Worm (Caenorhabditis elegans) whole organism, late embryonic: Measurements from ENCODE around the gene btb-7.

ENCODE experiments used
- C08G9.2 ChIP-seq: sonication (generic microtip); optimal IDR thresholded peaks from 2 replicates; lab custom pipeline; 2016; ENCODE audit warnings: mild to moderate bottlenecking, missing genetic modification characterization, moderate library complexity, missing compliant biosample characterization
- K02D7.2 ChIP-seq: sonication (generic microtip); optimal IDR thresholded peaks from 2 replicates; lab custom pipeline; 2017; ENCODE audit warnings: mild to moderate bottlenecking, missing genetic modification characterization, missing compliant biosample characterization
- K09A11.1 ChIP-seq: sonication (generic microtip); optimal IDR thresholded peaks from 2 replicates; lab custom pipeline; 2017; ENCODE audit warnings: antibody characterized with exemption, mild to moderate bottlenecking, missing genetic modification characterization, missing compliant biosample characterization; ENCODE audit not compliant: insufficient read depth
- T23F11.4 ChIP-seq: fragments of 200-800 bp; sonication (Bioruptor generic); optimal IDR thresholded peaks from 2 replicates; lab custom pipeline; 2018; ENCODE audit warnings: mild to moderate bottlenecking, missing genetic modification characterization, missing compliant biosample characterization
- Y22D7AL.16 ChIP-seq: sonication (generic microtip); optimal IDR thresholded peaks from 2 replicates; lab custom pipeline; 2016; ENCODE audit warnings: missing genetic modification characterization, missing compliant biosample characterization
- ahr-1 ChIP-seq: sonication (generic microtip); optimal IDR thresholded peaks from 2 replicates; lab custom pipeline; 2016; ENCODE audit warnings: missing genetic modification characterization, missing compliant biosample characterization
- ama-1 ChIP-seq: fragments of 150-350 bp; optimal IDR thresholded peaks from 2 replicates; lab custom pipeline; 2014
- ceh-14 ChIP-seq: sonication (generic microtip); optimal IDR thresholded peaks from 2 replicates; lab custom pipeline; 2016; ENCODE audit warnings: missing genotype, missing genetic modification characterization, missing compliant biosample characterization
- ceh-18 ChIP-seq: sonication (generic microtip); optimal IDR thresholded peaks from 2 replicates; lab custom pipeline; 2016; ENCODE audit warnings: missing genetic modification characterization, missing compliant biosample characterization
- ceh-2 ChIP-seq: sonication (generic microtip); optimal IDR thresholded peaks from 2 replicates; lab custom pipeline; 2016; ENCODE audit warnings: missing genotype, missing genetic modification characterization, missing compliant biosample characterization
- ceh-24 ChIP-seq: sonication (generic microtip); optimal IDR thresholded peaks from 2 replicates; lab custom pipeline; 2016; ENCODE audit warnings: mild to moderate bottlenecking, missing genetic modification characterization, missing compliant biosample characterization
- ceh-30 ChIP-seq: fragments of 150-350 bp; optimal IDR thresholded peaks from 2 replicates; lab custom pipeline; 2014; ENCODE audit warnings: missing biosample characterization, missing genetic modification characterization
- ceh-34 ChIP-seq: sonication (generic microtip); optimal IDR thresholded peaks from 2 replicates; lab custom pipeline; 2016; ENCODE audit warnings: mild to moderate bottlenecking, missing genetic modification characterization, missing compliant biosample characterization
- ceh-45 ChIP-seq: fragments of 200-800 bp; sonication (Bioruptor generic); IDR thresholded peaks from 2 replicates; pipeline ENCODE4 v1.3.6; 2022; ENCODE audit warnings: missing genetic modification reagents, missing genetic modification characterization, missing compliant biosample characterization
- ceh-6 ChIP-seq: fragments of 200-800 bp; sonication (Bioruptor generic); optimal IDR thresholded peaks from 2 replicates; lab custom pipeline; 2018; ENCODE audit warnings: mild to moderate bottlenecking, missing genetic modification characterization, missing compliant biosample characterization
- dmd-4 ChIP-seq: sonication (generic microtip); optimal IDR thresholded peaks from 2 replicates; lab custom pipeline; 2016; ENCODE audit warnings: borderline replicate concordance, missing genetic modification characterization, missing compliant biosample characterization
- dve-1 ChIP-seq: sonication (generic microtip); optimal IDR thresholded peaks from 2 replicates; lab custom pipeline; 2017; ENCODE audit warnings: antibody characterized with exemption, mild to moderate bottlenecking, missing genetic modification characterization, missing compliant biosample characterization
- ets-4 ChIP-seq: sonication (generic microtip); optimal IDR thresholded peaks from 2 replicates; lab custom pipeline; 2016; ENCODE audit warnings: missing genetic modification characterization, missing compliant biosample characterization
- fax-1 ChIP-seq: sonication (generic microtip); optimal IDR thresholded peaks from 2 replicates; lab custom pipeline; 2016; ENCODE audit warnings: missing genotype, missing genetic modification characterization, missing compliant biosample characterization
- fkh-10 ChIP-seq: fragments of 150-350 bp; optimal IDR thresholded peaks from 2 replicates; lab custom pipeline; 2014; ENCODE audit warnings: missing biosample characterization, missing genetic modification reagents, missing genetic modification characterization
- gmeb-2 ChIP-seq: sonication (generic microtip); optimal IDR thresholded peaks from 2 replicates; lab custom pipeline; 2016; ENCODE audit warnings: missing genetic modification characterization, inconsistent platforms, missing compliant biosample characterization
- hlh-15 ChIP-seq: sonication (generic microtip); optimal IDR thresholded peaks from 2 replicates; lab custom pipeline; 2016; ENCODE audit warnings: missing genetic modification characterization, missing compliant biosample characterization
- hlh-30 ChIP-seq: sonication (generic microtip); optimal IDR thresholded peaks from 2 replicates; lab custom pipeline; 2017; ENCODE audit warnings: antibody characterized with exemption, missing genetic modification characterization, missing compliant biosample characterization; ENCODE audit not compliant: insufficient read depth
- hlh-6 ChIP-seq: sonication (generic microtip); optimal IDR thresholded peaks from 2 replicates; lab custom pipeline; 2016; ENCODE audit warnings: missing genotype, missing genetic modification characterization, missing compliant biosample characterization
- hlh-8 ChIP-seq: sonication (generic microtip); optimal IDR thresholded peaks from 2 replicates; lab custom pipeline; 2016; ENCODE audit warnings: missing genotype, missing genetic modification characterization, missing compliant biosample characterization
- lim-6 ChIP-seq: sonication (generic microtip); optimal IDR thresholded peaks from 2 replicates; lab custom pipeline; 2016; ENCODE audit warnings: missing genetic modification characterization, missing compliant biosample characterization
- lin-11 ChIP-seq: fragments of 200-800 bp; sonication (Bioruptor generic); optimal IDR thresholded peaks from 2 replicates; lab custom pipeline; 2018; ENCODE audit warnings: mild to moderate bottlenecking, missing genetic modification characterization, missing compliant biosample characterization
- madf-2 ChIP-seq: sonication (generic microtip); optimal IDR thresholded peaks from 2 replicates; lab custom pipeline; 2017; ENCODE audit warnings: missing genetic modification characterization, missing compliant biosample characterization
- mec-3 ChIP-seq: sonication (generic microtip); optimal IDR thresholded peaks from 2 replicates; lab custom pipeline; 2016; ENCODE audit warnings: borderline replicate concordance, missing genetic modification characterization, missing compliant biosample characterization
- nfya-1 ChIP-seq: sonication (generic microtip); optimal IDR thresholded peaks from 2 replicates; lab custom pipeline; 2017; ENCODE audit warnings: missing genetic modification characterization, mild to moderate bottlenecking, missing compliant biosample characterization, antibody characterized with exemption, moderate library complexity
- nhr-11 ChIP-seq: fragments of 150-350 bp; optimal IDR thresholded peaks from 2 replicates; lab custom pipeline; 2014; ENCODE audit warnings: missing biosample characterization, missing genetic modification characterization
- npax-4 ChIP-seq: sonication (generic microtip); optimal IDR thresholded peaks from 2 replicates; lab custom pipeline; 2016; ENCODE audit warnings: missing genetic modification characterization, missing compliant biosample characterization
- odd-2 ChIP-seq: sonication (generic microtip); optimal IDR thresholded peaks from 2 replicates; lab custom pipeline; 2017; ENCODE audit warnings: antibody characterized with exemption, mild to moderate bottlenecking, missing genetic modification characterization, missing compliant biosample characterization
- pat-9 ChIP-seq: fragments of 200-800 bp; sonication (Bioruptor generic); optimal IDR thresholded peaks from 2 replicates; lab custom pipeline; 2018; ENCODE audit warnings: mild to moderate bottlenecking, missing genetic modification characterization, moderate library complexity, missing compliant biosample characterization
- pax-1 ChIP-seq: fragments of 150-350 bp; optimal IDR thresholded peaks from 2 replicates; lab custom pipeline; 2014; ENCODE audit warnings: missing biosample characterization, missing genetic modification characterization
- pqm-1 ChIP-seq: sonication (generic microtip); optimal IDR thresholded peaks from 2 replicates; lab custom pipeline; 2016; ENCODE audit warnings: missing genetic modification characterization, missing compliant biosample characterization
- pros-1 ChIP-seq: fragments of 150-350 bp; optimal IDR thresholded peaks from 2 replicates; lab custom pipeline; 2014; ENCODE audit warnings: missing biosample characterization, missing genetic modification reagents, missing genetic modification characterization
- sdc-2 ChIP-seq: sonication (generic microtip); optimal IDR thresholded peaks from 2 replicates; lab custom pipeline; 2016; ENCODE audit warnings: missing genotype, missing genetic modification characterization, missing compliant biosample characterization
- tbx-2 ChIP-seq: sonication (generic microtip); optimal IDR thresholded peaks from 2 replicates; lab custom pipeline; 2016; ENCODE audit warnings: missing genetic modification characterization, missing compliant biosample characterization
- ttx-3 ChIP-seq: sonication (generic microtip); optimal IDR thresholded peaks from 2 replicates; lab custom pipeline; 2016; ENCODE audit warnings: missing genetic modification reagents, missing genetic modification characterization, missing compliant biosample characterization
- unc-86 ChIP-seq: sonication (generic microtip); optimal IDR thresholded peaks from 2 replicates; lab custom pipeline; 2016; ENCODE audit warnings: missing genetic modification characterization, missing compliant biosample characterization
- zip-5 ChIP-seq: sonication (generic microtip); optimal IDR thresholded peaks from 2 replicates; lab custom pipeline; 2016; ENCODE audit warnings: missing genetic modification characterization, missing compliant biosample characterization

Gene btb-7

DNA sequence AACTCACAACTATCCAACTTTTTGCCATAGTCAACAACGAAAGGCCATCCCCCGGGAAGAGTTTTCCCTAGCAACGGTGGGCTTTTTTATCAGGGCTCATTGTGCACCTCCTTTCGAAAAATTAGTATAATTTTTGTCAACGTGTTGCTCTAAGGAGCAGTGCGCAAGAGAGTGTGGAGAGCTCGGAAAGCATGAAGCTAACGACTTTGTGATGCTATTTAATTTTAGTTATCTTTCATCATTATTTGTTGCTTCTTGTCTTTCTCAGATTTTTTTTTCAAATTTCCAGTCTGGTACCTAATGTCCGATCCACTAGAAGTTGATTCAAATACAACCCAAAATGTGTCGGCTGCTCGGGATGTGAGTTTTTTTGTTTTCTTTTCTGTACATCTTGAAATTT is 17.1 kb downstream of the btb-7 start, which contains the start of gene ceh-81:
TSS of gene ceh-81 (plus strand) at position 301 of the 400 bp plus-strand sequence.
- TF ChIP-seq mec-3 (tag; lab: Kevin White, UChicago) = no peak
- TF ChIP-seq T23F11.4 (GFP tag; lab: Kevin White, UChicago) = no peak
- no peak for TF ChIP-seq pqm-1 (tag; lab: Kevin White, UChicago)
- no peak for TF ChIP-seq zip-5 (tag; lab: Kevin White, UChicago)
- no peak for TF ChIP-seq nhr-11 (tag; lab: Kevin White, UChicago)
- no peak for TF ChIP-seq pros-1
- no peak for TF ChIP-seq hlh-30
- no peak for TF ChIP-seq ceh-18 (tag; lab: Kevin White, UChicago)
- no peak for TF ChIP-seq fax-1 (tag; lab: Kevin White, UChicago)
- TF ChIP-seq K09A11.1 (tag; lab: Kevin White, UChicago) = no peak
- TF ChIP-seq ceh-6 = no peak
- TF ChIP-seq ceh-45 (GFP tag; lab: Robert Waterston, UW) = no peak
- TF ChIP-seq ets-4 (tag; lab: Kevin White, UChicago) = no peak
- no peak for TF ChIP-seq gmeb-2 (tag; lab: Kevin White, UChicago)
- no peak for TF ChIP-seq K02D7.2 (tag; lab: Kevin White, UChicago)

- TF ChIP-seq lin-11 = no peak
Observed at ce11 chrII:1731932-1732331, 18.9 kb downstream of the btb-7 start, which contains the start of gene ceh-82. TSS of gene ceh-82 (plus strand) at chrII:1732232.

ce11 chrII:1735145-1735544 is 22.1 kb downstream of the btb-7 start:
- TF ChIP-seq hlh-6 (tag; lab: Kevin White, UChicago) = no peak
- no peak for TF ChIP-seq ceh-18 (tag; lab: Kevin White, UChicago)
- no peak for TF ChIP-seq hlh-30
- TF ChIP-seq zip-5 (tag; lab: Kevin White, UChicago) = no peak
- no peak for TF ChIP-seq fkh-10 (GFP tag; lab: Kevin White, UChicago)
- TF ChIP-seq tbx-2 (tag; lab: Kevin White, UChicago) = no peak
- no peak for TF ChIP-seq npax-4 (tag; lab: Kevin White, UChicago)
- TF ChIP-seq hlh-15 = no peak
- TF ChIP-seq pat-9 (tag; lab: Kevin White, UChicago) = no peak
- no peak for TF ChIP-seq sdc-2 (tag; lab: Kevin White, UChicago)
- no peak for TF ChIP-seq nhr-11 (tag; lab: Kevin White, UChicago)
- no peak for TF ChIP-seq odd-2
- no peak for TF ChIP-seq ttx-3
- no peak for TF ChIP-seq ceh-30 (tag; lab: Kevin White, UChicago)
- no peak for TF ChIP-seq Y22D7AL.16 (tag; lab: Kevin White, UChicago)
- TF ChIP-seq ceh-14 (tag; lab: Kevin White, UChicago) = no peak

DNA sequence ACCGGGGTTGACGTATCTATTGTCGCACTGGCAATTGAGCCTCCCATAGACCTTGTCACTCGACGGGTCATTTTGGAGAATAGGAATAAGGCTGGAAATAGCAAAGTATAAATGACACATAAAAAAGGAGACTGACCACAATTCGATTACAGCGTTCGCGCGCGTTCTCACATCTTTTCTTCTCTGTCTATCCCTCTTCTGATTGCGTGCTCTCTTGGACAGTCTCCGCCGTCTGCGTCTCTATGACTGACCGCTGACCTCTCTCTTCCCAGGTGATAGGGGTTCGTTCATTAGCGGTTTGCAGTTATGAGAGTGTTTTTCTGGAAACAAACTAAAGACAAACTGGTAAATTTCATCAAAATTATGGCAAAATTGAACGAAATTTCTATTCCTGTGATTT is 23.3 kb downstream of the btb-7 start, which contains the start of gene ceh-83:
TSS of gene ceh-83 (minus strand) at position 181 of the 400 bp plus-strand sequence.
- TF ChIP-seq pros-1 (no peak), ceh-24 (tag; lab: Kevin White, UChicago) (no peak), nfya-1 (tag; lab: Kevin White, UChicago) (no peak), ama-1 (lab: Kevin White, UChicago) (no peak), hlh-8 (tag; lab: Kevin White, UChicago) (no peak), lim-6 (no peak), fkh-10 (GFP tag; lab: Kevin White, UChicago) (no peak), ets-4 (tag; lab: Kevin White, UChicago) (no peak), madf-2 (tag; lab: Kevin White, UChicago) (no peak)

DNA sequence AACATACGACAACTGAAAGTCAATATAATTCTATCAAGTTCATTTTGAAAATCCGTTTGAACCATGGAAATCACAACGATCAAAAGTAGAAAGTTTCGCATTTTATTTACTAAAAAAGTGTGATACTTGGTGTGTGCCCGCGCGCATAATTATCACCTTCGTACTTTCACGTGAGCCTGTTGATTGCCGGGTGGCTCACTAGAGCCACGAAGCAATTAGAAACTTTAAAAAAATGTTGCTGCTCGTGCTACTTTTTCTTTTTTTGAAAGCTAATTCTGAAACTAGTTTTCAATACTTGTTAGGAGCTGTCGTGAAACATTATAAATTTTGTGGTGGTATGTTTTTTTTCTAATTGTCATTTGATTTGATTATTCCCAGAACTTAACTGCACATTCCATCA is 25.8 kb downstream of the btb-7 start, which contains the start of the genes irld-9 and irld-33:
TSS of gene irld-9 (minus strand) at position 101 of the 400 bp plus-strand sequence.
TSS of gene irld-33 (plus strand) at position 209 of the 400 bp plus-strand sequence.
- no peak for TF ChIP-seq T23F11.4 (GFP tag; lab: Kevin White, UChicago)
- TF ChIP-seq unc-86 (tag; lab: Kevin White, UChicago) = no peak
- TF ChIP-seq ceh-2 (tag; lab: Kevin White, UChicago) = no peak
- no peak for TF ChIP-seq Y22D7AL.16 (tag; lab: Kevin White, UChicago)
- TF ChIP-seq dmd-4 (tag; lab: Kevin White, UChicago) = no peak
- TF ChIP-seq pax-1 (tag; lab: Kevin White, UChicago) = no peak
- no peak for TF ChIP-seq odd-2
- no peak for TF ChIP-seq ceh-30 (tag; lab: Kevin White, UChicago)
- TF ChIP-seq ahr-1 (tag; lab: Kevin White, UChicago) = no peak
- no peak for TF ChIP-seq dve-1 (tag; lab: Kevin White, UChicago)
- no peak for TF ChIP-seq ceh-34 (tag; lab: Kevin White, UChicago)
- TF ChIP-seq C08G9.2 (tag; lab: Kevin White, UChicago) = no peak
